Worm (Caenorhabditis elegans): ENCODE results near the gene grp-1.

The grp-1 gene

DNA sequence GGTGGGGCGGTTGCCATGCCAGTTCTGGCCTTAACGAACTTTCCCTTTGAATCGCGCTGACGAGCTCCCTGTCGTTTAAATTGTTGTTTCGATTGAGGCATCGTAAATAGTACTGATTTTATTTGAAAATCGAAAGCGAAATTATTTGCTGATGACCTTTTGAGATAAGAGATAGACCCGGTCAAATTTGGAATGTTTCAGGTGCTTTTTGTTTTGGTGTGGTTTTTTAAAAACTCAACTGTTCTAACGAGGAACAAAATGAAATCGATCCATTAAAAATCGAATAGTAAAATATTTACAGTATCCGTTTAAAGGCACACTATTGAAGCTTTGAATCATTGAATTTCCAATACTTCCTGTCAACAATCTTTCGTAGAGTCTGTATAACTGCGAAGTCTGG, 42.7 kb upstream of the grp-1 start, which contains the start of gene K12H4.6:
Gene K12H4.6, minus strand, starts transcription at position 101 of the 400 bp plus-strand sequence.
- no peak for TF ChIP-seq egl-13 (tag; optimal IDR thresholded peaks at IDR 0.05)
- TF ChIP-seq lin-14 (GFP tag; optimal IDR thresholded peaks at IDR 0.05) = no peak

ce11 chrIII:8043784-8044183, 41.7 kb upstream of the grp-1 start:
- TF ChIP-seq aha-1 (tag; optimal IDR thresholded peaks at IDR 0.05) (peak; percentile 54), jun-1 (tag; optimal IDR thresholded peaks at IDR 0.05) (peak; percentile 97), lin-14 (GFP tag; optimal IDR thresholded peaks at IDR 0.05) (peak; percentile 98), hlh-17 (GFP tag; optimal IDR thresholded peaks at IDR 0.05; ENCODE audit: borderline replicate concordance) (no peak), lin-35 (GFP tag; optimal IDR thresholded peaks at IDR 0.05) (peak; percentile 93 to 97), unc-130 (tag; optimal IDR thresholded peaks at IDR 0.05) (peak; percentile 98), rnt-1 (tag; optimal IDR thresholded peaks at IDR 0.05) (peak; percentile 99), tbx-2 (tag; optimal IDR thresholded peaks at IDR 0.05) (peak; percentile 95), nhr-85 (tag) (peak; percentile 95), nhr-11 (tag; optimal IDR thresholded peaks at IDR 0.05) (peak; percentile 80), mep-1 (tag; optimal IDR thresholded peaks at IDR 0.05) (peak; percentile 98), pax-3 (tag; optimal IDR thresholded peaks at IDR 0.05) (peak; percentile 97), C34B4.2 (tag; optimal IDR thresholded peaks at IDR 0.05) (no peak), fkh-4 (tag; optimal IDR thresholded peaks at IDR 0.05; ENCODE audit: borderline replicate concordance) (peak; percentile 79), nhr-12 (tag; optimal IDR thresholded peaks at IDR 0.05) (no peak), fkh-8 (tag; optimal IDR thresholded peaks at IDR 0.05) (peak; percentile 99), nhr-20 (tag; optimal IDR thresholded peaks at IDR 0.05) (peak; percentile 97), vab-15 (tag; optimal IDR thresholded peaks at IDR 0.05) (peak; percentile 99), nhr-237 (tag; optimal IDR thresholded peaks at IDR 0.05) (peak; percentile 96), ztf-11 (tag; optimal IDR thresholded peaks at IDR 0.05) (peak in 1 of 2 experiments; percentile 93), aly-2 (tag; optimal IDR thresholded peaks at IDR 0.05) (peak; percentile 89), unc-98 (GFP tag; IDR thresholded peaks at IDR 0.05) (peak; percentile 86), hpl-2 (GFP tag; optimal IDR thresholded peaks at IDR 0.05) (peak; percentile 96), xbp-1 (tag; optimal IDR thresholded peaks at IDR 0.05) (peak; percentile 96), blmp-1 (tag; optimal IDR thresholded peaks at IDR 0.05) (peak; percentile 87), mdl-1 (tag; optimal IDR thresholded peaks at IDR 0.05) (peak in 1 of 2 experiments; percentile 91), pqm-1 (tag; optimal IDR thresholded peaks at IDR 0.05) (peak; percentile 60), alr-1 (tag; optimal IDR thresholded peaks at IDR 0.05; ENCODE audit: borderline replicate concordance) (no peak), irx-1 (tag; optimal IDR thresholded peaks at IDR 0.05) (peak; percentile 69), egl-27 (tag; optimal IDR thresholded peaks at IDR 0.05) (peak; percentile 83 to 97), skn-1 (tag; optimal IDR thresholded peaks at IDR 0.05) (peak; percentile 97), nhr-47 (tag; optimal IDR thresholded peaks at IDR 0.05) (peak; percentile 96), C16A3.4 (tag; optimal IDR thresholded peaks at IDR 0.05) (peak; percentile 100), elt-3 (tag; optimal IDR thresholded peaks at IDR 0.05) (peak; percentile 6 to 98 (median 74)), fos-1 (tag; optimal IDR thresholded peaks at IDR 0.05) (peak; percentile 98), nhr-84 (tag; optimal IDR thresholded peaks at IDR 0.05) (no peak), dpl-1 (GFP tag; optimal IDR thresholded peaks at IDR 0.05) (peak; percentile 92 to 93 (median 92)), sup-37 (GFP tag; optimal IDR thresholded peaks at IDR 0.05) (peak; percentile 39), lin-15B (tag; optimal IDR thresholded peaks at IDR 0.05) (peak; percentile 98), fkh-10 (GFP tag; optimal IDR thresholded peaks at IDR 0.05) (peak; percentile 99), ets-5 (GFP tag; IDR thresholded peaks at IDR 0.05) (no peak), nhr-90 (tag; optimal IDR thresholded peaks at IDR 0.05; ENCODE audit: poor library complexity) (peak; percentile 96), dsc-1 (tag; optimal IDR thresholded peaks at IDR 0.05) (peak; percentile 97), lir-3 (tag; optimal IDR thresholded peaks at IDR 0.05; ENCODE audit: poor library complexity) (peak; percentile 97), snpc-4 (tag; optimal IDR thresholded peaks at IDR 0.05) (peak; percentile 79), pag-3 (tag; optimal IDR thresholded peaks at IDR 0.05; ENCODE audit: borderline replicate concordance, insufficient read depth) (no peak), C04F5.9 (tag; optimal IDR thresholded peaks at IDR 0.05) (peak; percentile 91), nhr-28 (tag; optimal IDR thresholded peaks at IDR 0.05) (no peak), hlh-4 (tag; optimal IDR thresholded peaks at IDR 0.05) (no peak)

Measured in whole organism, L1 larva.